Worm (Caenorhabditis elegans) whole organism, dauer: ENCODE results near the gene F55C12.4.

Experiments
- unc-62 ChIP-seq: sonication (generic microtip); optimal IDR thresholded peaks from 2 replicates; lab custom pipeline; 2017; ENCODE audit warnings: missing biosample characterization, missing genetic modification reagents, missing genetic modification characterization

F55C12.4 gene

DNA sequence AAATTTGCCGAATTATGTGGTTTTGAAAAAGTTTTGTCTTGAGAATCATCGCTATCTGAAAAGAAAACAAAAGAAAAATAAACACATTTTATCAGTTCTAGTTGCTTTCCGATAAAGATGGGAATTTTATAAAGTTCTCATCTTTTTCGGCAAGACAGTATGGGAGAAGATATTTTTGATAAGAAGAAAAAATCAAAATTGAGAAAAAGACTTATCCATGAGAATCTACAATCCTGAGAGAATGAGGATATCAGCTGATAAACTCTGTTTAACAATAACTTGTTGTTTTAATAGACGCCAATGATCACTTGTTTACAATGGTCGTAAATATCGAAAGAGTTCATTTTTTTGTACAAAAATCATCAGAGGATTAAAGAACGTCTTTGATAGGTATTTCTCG, 17.8 kb upstream of the F55C12.4 start, which contains the start of gene F55C12.6:
Gene F55C12.6 (minus strand): TSS at position 101 of the 400 bp plus-strand sequence.
- no peak for TF ChIP-seq unc-62 (GFP tag; lab: Kevin White, UChicago)

DNA sequence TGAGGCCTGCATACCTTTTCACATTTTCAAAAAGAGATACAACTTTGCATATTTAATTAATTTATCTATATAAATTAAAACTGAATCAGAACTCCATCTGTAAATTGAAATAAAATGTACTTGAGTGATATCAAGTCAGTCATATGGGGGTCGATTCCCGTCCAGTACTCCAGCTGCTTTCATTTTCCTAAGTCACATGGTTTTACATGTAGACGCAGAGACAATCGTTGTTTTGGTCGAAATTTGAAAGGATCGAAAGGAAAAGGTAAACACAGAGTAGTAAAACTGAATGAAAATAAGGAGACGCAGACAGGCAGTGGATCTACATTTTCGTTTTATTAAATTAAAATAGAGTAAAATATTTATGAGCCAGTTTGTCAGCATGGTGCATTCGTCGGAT, 15.9 kb upstream of the F55C12.4 start:
- no peak for TF ChIP-seq unc-62 (GFP tag; lab: Kevin White, UChicago)

DNA sequence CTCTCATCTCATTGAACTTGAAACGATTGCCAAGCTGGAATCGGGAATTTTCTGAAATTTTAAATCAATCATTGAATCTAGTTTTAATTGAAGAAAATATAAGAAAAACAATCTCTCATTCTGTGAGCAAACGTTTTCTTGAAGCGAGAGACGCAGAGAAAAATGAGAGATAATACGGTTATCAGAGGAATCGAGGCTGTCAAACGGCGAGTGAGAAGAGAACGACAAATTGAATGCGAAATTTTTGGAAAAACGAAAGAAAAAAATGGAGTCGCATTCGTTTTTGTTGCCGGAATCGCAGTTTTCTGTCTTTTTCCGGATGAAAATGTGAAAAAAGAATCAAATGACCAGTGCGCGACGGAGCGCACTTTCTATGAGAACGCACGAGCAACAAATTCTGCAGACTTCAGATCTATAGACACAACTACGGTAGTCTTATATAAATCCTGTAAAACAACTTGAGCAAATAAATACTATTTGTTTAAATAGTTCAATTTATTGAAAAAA, 15.4 kb upstream of the F55C12.4 start, which contains the start of gene tex-2:
Gene tex-2 (minus strand): TSS at position 51 of the 507 bp plus-strand sequence.
- TF ChIP-seq unc-62 (GFP tag; lab: Kevin White, UChicago) = no peak

DNA sequence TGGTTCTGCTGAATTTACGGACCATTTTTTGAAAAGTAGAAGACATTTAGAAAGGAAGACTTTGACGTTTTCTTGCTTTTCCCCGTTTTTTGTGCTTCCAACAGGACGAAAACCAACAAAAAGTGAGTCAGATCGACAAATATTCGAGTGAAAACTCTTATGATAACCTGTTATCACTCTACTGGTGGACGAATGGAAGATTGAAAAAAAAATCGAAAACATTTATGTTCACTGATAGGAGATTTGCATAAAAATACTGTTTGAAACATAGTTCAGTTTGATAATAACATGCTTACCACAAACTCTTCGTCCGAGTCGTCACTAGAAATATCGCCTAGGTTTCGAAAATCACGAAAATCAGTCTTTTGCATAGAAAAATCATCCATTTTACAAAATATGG, 14.2 kb upstream of the F55C12.4 start:
- TF ChIP-seq unc-62 (GFP tag; lab: Kevin White, UChicago) = no peak

DNA sequence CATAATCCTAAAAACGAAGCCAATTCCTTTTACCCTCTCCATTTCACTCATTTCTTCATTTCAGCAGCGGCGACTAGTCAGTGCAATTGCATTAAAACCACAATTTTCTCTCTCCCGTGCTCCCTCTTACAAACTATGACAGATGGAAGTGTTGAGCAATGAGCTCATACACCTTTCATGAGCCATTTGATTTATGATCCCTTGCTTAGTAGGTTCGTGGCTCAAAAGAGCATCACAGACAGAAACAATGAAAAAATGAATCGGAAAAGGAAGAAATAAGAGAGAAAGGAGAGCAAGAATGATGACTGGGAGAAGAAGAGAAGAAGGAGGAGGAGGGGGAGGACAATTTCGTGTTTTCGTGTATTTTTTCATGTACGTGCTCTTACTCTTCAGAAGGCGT, 13.3 kb upstream of the F55C12.4 start:
- no peak for TF ChIP-seq unc-62 (GFP tag; lab: Kevin White, UChicago)

DNA sequence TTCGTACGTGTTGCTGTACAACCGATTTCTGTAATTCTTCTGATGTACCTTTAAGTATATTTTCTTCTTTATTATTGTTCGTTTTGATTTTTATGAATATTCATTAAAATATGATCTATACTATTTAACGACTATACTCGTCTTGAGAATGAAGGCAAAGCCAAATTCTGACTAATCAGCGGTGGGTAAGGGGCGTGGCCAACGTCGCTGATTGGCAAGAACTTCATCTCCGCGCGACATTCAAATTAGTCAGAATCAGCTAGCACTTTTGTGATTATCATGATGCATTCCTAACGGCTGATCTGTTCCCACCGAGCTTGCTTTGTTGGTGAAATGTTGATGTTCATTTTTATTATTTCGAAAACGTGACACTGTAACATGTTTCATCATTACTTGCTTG, 8.7 kb upstream of the F55C12.4 start:
- TF ChIP-seq unc-62 (GFP tag; lab: Kevin White, UChicago) = no peak

ce11 chrII:5865405-5866308, 7.4 kb upstream of the F55C12.4 start, which contains the start of gene F55C12.19:
F55C12.19 (plus strand) TSS chrII:5866139.
- no peak for TF ChIP-seq unc-62 (GFP tag; lab: Kevin White, UChicago)

DNA sequence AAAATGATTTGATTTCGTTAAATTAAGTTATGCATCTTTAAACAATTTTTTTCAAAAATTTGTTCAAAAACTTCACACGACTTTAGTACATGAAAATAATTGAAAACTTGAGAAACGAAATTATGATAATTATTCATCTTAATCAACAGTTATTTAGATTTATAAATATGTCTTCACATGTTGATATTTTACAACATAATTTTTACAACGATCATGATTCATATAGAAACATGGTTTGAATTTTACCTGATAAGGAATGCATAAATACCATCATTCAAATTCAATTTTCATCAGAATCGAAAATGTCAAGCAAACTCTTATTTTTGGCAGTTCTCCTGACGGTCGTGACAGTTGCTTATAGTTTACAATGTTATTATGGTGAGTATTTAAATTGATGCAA, 5.7 kb upstream of the F55C12.4 start, which contains the start of gene tag-234:
Gene tag-234 (plus strand): TSS at position 301 of the 400 bp plus-strand sequence.
- no peak for TF ChIP-seq unc-62 (GFP tag; lab: Kevin White, UChicago)

DNA sequence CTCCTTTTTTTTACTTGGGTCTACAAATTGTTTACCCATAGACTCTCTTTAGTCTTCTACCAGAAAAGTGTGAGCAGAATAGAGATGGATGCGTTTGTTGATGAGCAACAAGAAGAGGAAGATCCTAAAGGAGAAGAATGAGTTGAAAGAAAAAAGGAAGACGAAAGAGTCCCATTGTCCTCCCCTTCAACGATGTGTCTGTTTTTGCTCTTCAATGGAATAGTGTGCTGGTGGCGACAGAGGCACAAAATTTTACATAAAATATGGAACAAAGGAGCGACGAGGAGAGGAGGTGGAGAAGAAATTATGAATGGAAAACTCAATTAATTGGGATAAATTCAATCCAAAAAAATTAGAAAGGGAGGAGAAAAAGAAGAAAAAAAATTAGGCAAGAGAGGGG, 2.4 kb upstream of the F55C12.4 start:
- TF ChIP-seq unc-62 (GFP tag; lab: Kevin White, UChicago) = no peak

DNA sequence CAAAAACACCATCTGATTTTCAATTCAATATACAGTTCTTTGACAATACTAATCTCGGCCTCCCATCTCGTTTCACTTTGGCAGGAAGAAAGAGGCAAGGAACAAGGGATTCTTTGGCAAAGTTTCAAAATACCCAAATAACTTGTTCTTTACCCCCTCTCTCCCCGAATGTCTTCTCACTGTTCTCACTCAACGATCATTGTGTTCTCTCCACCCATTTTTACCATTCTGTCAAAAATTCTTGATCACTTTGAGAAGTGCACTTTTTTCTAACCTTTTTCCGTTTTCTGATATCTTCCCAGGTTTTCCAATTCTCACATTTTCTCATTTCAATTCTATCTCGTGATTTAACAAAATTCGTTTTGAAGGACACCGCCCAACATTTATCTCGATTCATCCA, 4.1 kb downstream of the F55C12.4 start, which contains the start of gene H41C03.1:
Gene H41C03.1 (plus strand): TSS at position 301 of the 400 bp plus-strand sequence.
- no peak for TF ChIP-seq unc-62 (GFP tag; lab: Kevin White, UChicago)

DNA sequence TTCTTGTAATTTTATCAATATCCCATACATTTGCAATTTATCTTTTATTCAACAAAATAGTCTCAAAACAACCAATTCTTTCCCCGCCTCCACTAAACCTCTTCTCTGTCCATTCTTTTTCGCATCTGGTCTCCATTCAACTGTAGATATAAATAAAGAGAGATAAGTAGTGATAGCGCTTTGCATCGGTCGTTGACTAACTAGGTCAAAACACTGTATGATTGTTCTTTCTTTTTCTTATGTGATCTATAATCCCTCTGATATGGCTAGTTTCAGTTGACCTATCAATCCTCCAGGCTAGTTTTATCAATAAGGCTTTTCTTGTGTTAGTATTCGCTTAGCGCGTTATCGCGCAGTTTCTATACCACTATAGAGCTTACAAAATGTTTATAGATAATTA, 5.0 kb downstream of the F55C12.4 start:
- TF ChIP-seq unc-62 (GFP tag; lab: Kevin White, UChicago) = no peak

- TF ChIP-seq unc-62 (GFP tag; lab: Kevin White, UChicago) = no peak
Measured at ce11 chrII:5852007-5852406, 6.2 kb downstream of the F55C12.4 start, which contains the start of gene H41C03.2. H41C03.2 (minus strand) TSS chrII:5852107.

- no peak for TF ChIP-seq unc-62 (GFP tag; lab: Kevin White, UChicago)
Measured at ce11 chrII:5846181-5846580, 12.0 kb downstream of the F55C12.4 start.

ce11 chrII:5845441-5845840, 12.8 kb downstream of the F55C12.4 start, which contains the start of the genes ZK1248.17 and H41C03.3:
ZK1248.17 (minus strand) TSS chrII:5845541.
H41C03.3 (plus strand) TSS chrII:5845777.
- no peak for TF ChIP-seq unc-62 (GFP tag; lab: Kevin White, UChicago)

DNA sequence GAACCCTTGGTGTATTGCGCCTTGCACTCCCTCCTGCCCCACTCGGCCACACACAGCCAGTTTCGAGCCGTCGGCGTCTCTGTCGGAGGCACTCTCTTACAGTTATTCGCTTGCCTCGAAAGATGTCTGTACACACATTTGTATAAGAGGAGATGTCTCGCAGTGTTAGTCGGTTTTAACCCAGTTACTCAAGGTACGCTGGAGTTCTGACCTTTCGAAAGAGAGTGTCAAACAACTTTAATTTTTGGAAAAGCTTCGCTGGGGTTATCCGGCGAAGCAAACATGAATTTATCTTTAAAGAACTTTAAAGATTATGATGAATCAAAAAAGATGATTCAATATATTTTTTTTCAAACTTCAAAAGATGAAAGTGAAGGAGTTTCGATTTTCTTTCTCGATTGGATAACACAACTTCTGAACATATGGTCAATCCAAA, 13.5 kb downstream of the F55C12.4 start:
- TF ChIP-seq unc-62 (GFP tag; lab: Kevin White, UChicago) = peak; percentile 52

ce11 chrII:5841866-5842265, 16.4 kb downstream of the F55C12.4 start, which contains the start of gene nep-25:
nep-25 (plus strand) TSS chrII:5842240.
- TF ChIP-seq unc-62 (GFP tag; lab: Kevin White, UChicago) = no peak
